ENCODE assay signal across 5 fruit fly cellular contexts in the genomic region with DNA sequence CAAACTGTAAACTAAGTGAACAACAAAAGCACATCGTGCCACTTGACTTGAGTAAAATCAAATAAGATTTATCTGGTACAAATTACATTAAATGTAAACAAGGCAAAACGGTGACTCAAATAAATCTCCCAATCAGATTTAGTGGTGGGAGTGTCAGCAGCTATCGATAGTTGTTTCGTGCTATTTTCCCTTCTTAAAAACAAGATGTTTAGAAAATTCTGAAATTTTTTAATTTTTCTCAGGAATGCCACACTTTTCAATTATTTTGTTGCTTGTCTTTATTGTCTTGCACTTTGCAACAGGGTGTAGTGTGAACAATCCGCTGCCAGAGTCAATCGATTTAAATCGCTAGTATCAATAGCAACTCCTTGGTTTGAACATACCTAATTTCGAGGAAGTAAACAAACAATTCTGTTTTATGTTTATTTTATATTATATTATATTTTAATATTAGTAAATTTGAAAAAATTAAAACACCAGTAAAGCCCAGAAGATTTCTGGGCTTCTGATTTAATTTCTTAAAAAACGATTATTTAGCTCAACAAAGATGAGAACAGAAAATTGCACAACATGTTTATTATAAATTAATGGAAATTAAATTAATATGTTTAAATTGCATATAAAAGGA.
TF ChIP-seq lines count a peak whose summit lies in the region.

TSS of gene MICAL-like (minus strand) at position 138 of the 628 bp plus-strand sequence.

- no peak for TF ChIP-seq CTCF in whole organism, embryonic (GFP tag; optimal IDR thresholded peaks at IDR 0.05; lab: Kevin White, UChicago)

TF ChIP-seq in whole organism, adult, 20 proteins besides CTCF, POLR2A, EP300 and RAD21:
- TF ChIP-seq kay (GFP tag; lab: Kevin White, UChicago; ENCODE audit: borderline replicate concordance): peak; percentile 94
- peak; percentile 58 for TF ChIP-seq Hr96 (GFP tag; optimal IDR thresholded peaks at IDR 0.05; lab: Kevin White, UChicago)
- no peak for TF ChIP-seq cic (GFP tag; optimal IDR thresholded peaks at IDR 0.05; lab: Kevin White, UChicago)
- TF ChIP-seq CG1620 (GFP tag; optimal IDR thresholded peaks at IDR 0.05; lab: Kevin White, UChicago): no peak
- TF ChIP-seq Mnt (GFP tag; optimal IDR thresholded peaks at IDR 0.05; lab: Kevin White, UChicago): no peak
- peak; percentile 24 for TF ChIP-seq Crg-1 (GFP tag; optimal IDR thresholded peaks at IDR 0.05; lab: Kevin White, UChicago)
- no peak for TF ChIP-seq CG7045 (GFP tag; optimal IDR thresholded peaks at IDR 0.05; lab: Kevin White, UChicago)
- TF ChIP-seq toe (GFP tag; optimal IDR thresholded peaks at IDR 0.05; lab: Kevin White, UChicago): peak; percentile 53
- TF ChIP-seq tj (GFP tag; optimal IDR thresholded peaks at IDR 0.05; lab: Kevin White, UChicago): no peak

TF ChIP-seq in whole organism, embryonic, 481 proteins besides CTCF, POLR2A, EP300 and RAD21 (continues in another document):
- TF ChIP-seq seq (GFP tag; IDR thresholded peaks at IDR 0.05; lab: Robert Waterston, UW): no peak
- no peak for TF ChIP-seq CG1529 (GFP tag; optimal IDR thresholded peaks at IDR 0.05; lab: Kevin White, UChicago)
- TF ChIP-seq CG18262 (tag; optimal IDR thresholded peaks at IDR 0.05; lab: Kevin White, UChicago): no peak
- TF ChIP-seq CG17186 (GFP tag; optimal IDR thresholded peaks at IDR 0.05; lab: Kevin White, UChicago): no peak
- no peak for TF ChIP-seq ERR (GFP tag; optimal IDR thresholded peaks at IDR 0.05; lab: Kevin White, UChicago)
- no peak for TF ChIP-seq crp (GFP tag; optimal IDR thresholded peaks at IDR 0.05; lab: Kevin White, UChicago)
- no peak for TF ChIP-seq CG12299 (tag; optimal IDR thresholded peaks at IDR 0.05; lab: Kevin White, UChicago)
- no peak for TF ChIP-seq CG15601 (tag; optimal IDR thresholded peaks at IDR 0.05; lab: Kevin White, UChicago)
- TF ChIP-seq NFAT (GFP tag; IDR thresholded peaks at IDR 0.05; lab: Robert Waterston, UW): peak; percentile 50; the same call in 1 of the 2 replicates
- TF ChIP-seq luna (GFP tag; optimal IDR thresholded peaks at IDR 0.05; lab: Kevin White, UChicago): no peak
- no peak for TF ChIP-seq Meics (GFP tag; optimal IDR thresholded peaks at IDR 0.05; lab: Kevin White, UChicago)
- no peak for TF ChIP-seq CG7839 (tag; optimal IDR thresholded peaks at IDR 0.05; lab: Kevin White, UChicago)
- TF ChIP-seq CG17361 (GFP tag; IDR thresholded peaks at IDR 0.05; lab: Robert Waterston, UW): no peak; the same call in 2 of the 3 replicates
- TF ChIP-seq nerfin-2 (GFP tag; IDR thresholded peaks at IDR 0.05; lab: Robert Waterston, UW; ENCODE audit: partially characterized antibody): peak; percentile 63
- TF ChIP-seq CG5180 (GFP tag; optimal IDR thresholded peaks at IDR 0.05; lab: Kevin White, UChicago): no peak
- TF ChIP-seq Atf3 (GFP tag; optimal IDR thresholded peaks at IDR 0.05; lab: Kevin White, UChicago): peak; percentile 18
- TF ChIP-seq CG3995 (GFP tag; optimal IDR thresholded peaks at IDR 0.05; lab: Kevin White, UChicago): peak; percentile 89
- TF ChIP-seq rib (GFP tag; IDR thresholded peaks at IDR 0.05; lab: Robert Waterston, UW): no peak
- TF ChIP-seq CG13894 (tag; optimal IDR thresholded peaks at IDR 0.05; lab: Kevin White, UChicago): no peak

TF ChIP-seq in whole organism, prepupa, 60 proteins besides CTCF, POLR2A, EP300 and RAD21 (continues in another document):
- TF ChIP-seq Sox14 (GFP tag; optimal IDR thresholded peaks at IDR 0.05; lab: Kevin White, UChicago) (peak; percentile 28), svp (GFP tag; lab: Kevin White, UChicago) (peak; percentile 44), CG11294 (GFP tag; IDR thresholded peaks at IDR 0.05; lab: Robert Waterston, UW) (no peak), CG7368 (GFP tag; optimal IDR thresholded peaks at IDR 0.05; lab: Kevin White, UChicago) (no peak), fkh (GFP tag; optimal IDR thresholded peaks at IDR 0.05; lab: Kevin White, UChicago) (peak; percentile 70), fd59A (GFP tag; optimal IDR thresholded peaks at IDR 0.05; lab: Kevin White, UChicago) (no peak), Gug (GFP tag; IDR thresholded peaks at IDR 0.05; lab: Robert Waterston, UW) (no peak), spab (GFP tag; optimal IDR thresholded peaks at IDR 0.05; lab: Kevin White, UChicago) (no peak), Hr38 (GFP tag; optimal IDR thresholded peaks at IDR 0.05; lab: Kevin White, UChicago) (no peak), CG6276 (GFP tag; optimal IDR thresholded peaks at IDR 0.05; lab: Kevin White, UChicago) (no peak), Hr39 (GFP tag; optimal IDR thresholded peaks at IDR 0.05; lab: Kevin White, UChicago) (peak; percentile 57), esn (GFP tag; optimal IDR thresholded peaks at IDR 0.05; lab: Kevin White, UChicago) (peak; percentile 6), Ets21C (GFP tag; optimal IDR thresholded peaks at IDR 0.05; lab: Kevin White, UChicago) (peak; percentile 33), achi (GFP tag; optimal IDR thresholded peaks at IDR 0.05; lab: Kevin White, UChicago) (no peak), vri (GFP tag; optimal IDR thresholded peaks at IDR 0.05; lab: Kevin White, UChicago) (no peak), dsx (GFP tag; optimal IDR thresholded peaks at IDR 0.05; lab: Kevin White, UChicago; ENCODE audit: poor library complexity, severe bottlenecking) (no peak), pdm3 (GFP tag; optimal IDR thresholded peaks at IDR 0.05; lab: Kevin White, UChicago) (no peak), CG10631 (GFP tag; optimal IDR thresholded peaks at IDR 0.05; lab: Kevin White, UChicago) (no peak), CG4318 (GFP tag; optimal IDR thresholded peaks at IDR 0.05; lab: Kevin White, UChicago) (no peak), CG8119 (GFP tag; IDR thresholded peaks at IDR 0.05; lab: Robert Waterston, UW) (no peak)

TF ChIP-seq in whole organism, pupa, 21 proteins besides CTCF, POLR2A, EP300 and RAD21:
- TF ChIP-seq EcR (GFP tag; optimal IDR thresholded peaks at IDR 0.05; lab: Kevin White, UChicago) (peak; percentile 89), CG4496 (GFP tag; IDR thresholded peaks at IDR 0.05; lab: Robert Waterston, UW) (peak; percentile 25; the same call in 2 of the 3 replicates), CG10348 (GFP tag; IDR thresholded peaks at IDR 0.05; lab: Robert Waterston, UW) (no peak), CG12605 (GFP tag; IDR thresholded peaks at IDR 0.05; lab: Robert Waterston, UW) (no peak), CG34367 (tag; optimal IDR thresholded peaks at IDR 0.05; lab: Kevin White, UChicago) (no peak), Snoo (tag; optimal IDR thresholded peaks at IDR 0.05; lab: Kevin White, UChicago) (no peak), CG32121 (GFP tag; IDR thresholded peaks at IDR 0.05; lab: Robert Waterston, UW) (no peak)
TF ChIP-seq in whole organism, pupa: peak in this region for 2.

TF ChIP-seq in whole organism, wandering third instar larva, 38 proteins besides CTCF, POLR2A, EP300 and RAD21:
- TF ChIP-seq tai (GFP tag; optimal IDR thresholded peaks at IDR 0.05; lab: Kevin White, UChicago) (peak; percentile 74), brk (GFP tag; optimal IDR thresholded peaks at IDR 0.05; lab: Kevin White, UChicago) (peak; percentile 59), HLH106 (tag; optimal IDR thresholded peaks at IDR 0.05; lab: Kevin White, UChicago) (peak; percentile 27), ey (GFP tag; optimal IDR thresholded peaks at IDR 0.05; lab: Kevin White, UChicago) (peak; percentile 8), Rel (GFP tag; optimal IDR thresholded peaks at IDR 0.05; lab: Kevin White, UChicago) (no peak), Rel (tag; optimal IDR thresholded peaks at IDR 0.05; lab: Kevin White, UChicago) (no peak), CrebA (GFP tag; optimal IDR thresholded peaks at IDR 0.05; lab: Kevin White, UChicago; ENCODE audit: borderline replicate concordance) (no peak), rgr (GFP tag; optimal IDR thresholded peaks at IDR 0.05; lab: Kevin White, UChicago) (peak; percentile 56), lola (GFP tag; optimal IDR thresholded peaks at IDR 0.05; lab: Kevin White, UChicago) (no peak), woc (GFP tag; optimal IDR thresholded peaks at IDR 0.05; lab: Kevin White, UChicago) (peak; percentile 19), GATAd (GFP tag; optimal IDR thresholded peaks at IDR 0.05; lab: Kevin White, UChicago) (peak; percentile 8), Sp1 (GFP tag; optimal IDR thresholded peaks at IDR 0.05; lab: Kevin White, UChicago) (no peak), br (GFP tag; optimal IDR thresholded peaks at IDR 0.05; lab: Kevin White, UChicago) (no peak), N (GFP tag; optimal IDR thresholded peaks at IDR 0.05; lab: Kevin White, UChicago) (no peak), fru (GFP tag; optimal IDR thresholded peaks at IDR 0.05; lab: Kevin White, UChicago) (no peak), psq (GFP tag; optimal IDR thresholded peaks at IDR 0.05; lab: Kevin White, UChicago) (peak; percentile 33), Hr83 (GFP tag; optimal IDR thresholded peaks at IDR 0.05; lab: Kevin White, UChicago; ENCODE audit: poor library complexity, severe bottlenecking) (peak; percentile 35), jim (GFP tag; optimal IDR thresholded peaks at IDR 0.05; lab: Kevin White, UChicago) (no peak), pan (optimal IDR thresholded peaks at IDR 0.05; lab: Kevin White, UChicago) (no peak), Abd-B (GFP tag; optimal IDR thresholded peaks at IDR 0.05; lab: Kevin White, UChicago) (no peak), CG9705 (GFP tag; optimal IDR thresholded peaks at IDR 0.05; lab: Kevin White, UChicago) (no peak), CG32264 (GFP tag; optimal IDR thresholded peaks at IDR 0.05; lab: Kevin White, UChicago) (no peak), dmrt93B (GFP tag; optimal IDR thresholded peaks at IDR 0.05; lab: Kevin White, UChicago) (no peak), Jra (GFP tag; optimal IDR thresholded peaks at IDR 0.05; lab: Kevin White, UChicago) (peak; percentile 75), Hnf4 (GFP tag; optimal IDR thresholded peaks at IDR 0.05; lab: Kevin White, UChicago) (peak; percentile 61)
